Fruit fly (Drosophila melanogaster) whole organism, embryonic: ENCODE measurements around the gene Agpat2.

Experiments
- Atf3 ChIP-seq: fragments of 200-800 bp; sonication (Bioruptor generic); optimal IDR thresholded peaks from 3 replicates; lab custom pipeline; 2016; ENCODE audit warnings: missing biosample characterization, missing genetic modification characterization
- BtbVII ChIP-seq: fragments of 200-800 bp; sonication (Bioruptor generic); optimal IDR thresholded peaks from 3 replicates; lab custom pipeline; 2017; ENCODE audit warnings: missing biosample characterization, mild to moderate bottlenecking, missing genetic modification characterization
- CG1024 ChIP-seq: fragments of 200-800 bp; sonication (Bioruptor generic); IDR thresholded peaks from 2 replicates; pipeline ENCODE4 v1.3.6; 2022; ENCODE audit warnings: missing biosample characterization, missing genetic modification characterization
- CG10543 ChIP-seq: fragments of 200-800 bp; sonication (Bioruptor generic); optimal IDR thresholded peaks from 3 replicates; lab custom pipeline; 2017; ENCODE audit warnings: missing biosample characterization, mild to moderate bottlenecking, missing genetic modification characterization, moderate library complexity
- CG11504 ChIP-seq: fragments of 200-800 bp; sonication (Bioruptor generic); optimal IDR thresholded peaks from 3 replicates; lab custom pipeline; 2019; ENCODE audit warnings: missing biosample characterization, mild to moderate bottlenecking, missing genetic modification characterization, moderate library complexity
- CG13123 ChIP-seq: fragments of 200-800 bp; sonication (Bioruptor generic); optimal IDR thresholded peaks from 2 replicates; lab custom pipeline; 2016; ENCODE audit warnings: missing biosample characterization, missing genetic modification characterization
- CG14965 ChIP-seq: fragments of 200-800 bp; sonication (Bioruptor generic); optimal IDR thresholded peaks from 2 replicates; lab custom pipeline; 2016; ENCODE audit warnings: missing biosample characterization, missing genetic modification characterization, borderline replicate concordance
- CG15514 ChIP-seq: fragments of 200-800 bp; sonication (Bioruptor generic); optimal IDR thresholded peaks from 3 replicates; lab custom pipeline; 2017; ENCODE audit warnings: missing biosample characterization, missing genetic modification characterization, mild to moderate bottlenecking, moderate library complexity, missing genetic modification reagents
- CG17186 ChIP-seq: fragments of 200-800 bp; sonication (Bioruptor generic); optimal IDR thresholded peaks from 3 replicates; lab custom pipeline; 2017; ENCODE audit warnings: missing biosample characterization, missing genetic modification reagents, missing genetic modification characterization
- CG17802 ChIP-seq: fragments of 200-800 bp; sonication (Bioruptor generic); optimal IDR thresholded peaks from 2 replicates; lab custom pipeline; 2018; ENCODE audit warnings: missing biosample characterization, mild to moderate bottlenecking, missing genetic modification characterization, moderate library complexity
- CG30403 ChIP-seq: fragments of 200-800 bp; sonication (Bioruptor generic); optimal IDR thresholded peaks from 3 replicates; lab custom pipeline; 2016; ENCODE audit warnings: missing biosample characterization, missing genetic modification characterization
- CG6654 ChIP-seq: fragments of 200-800 bp; sonication (Bioruptor generic); optimal IDR thresholded peaks from 2 replicates; lab custom pipeline; 2017; ENCODE audit warnings: missing biosample characterization, mild to moderate bottlenecking, missing genetic modification characterization
- CG6689 ChIP-seq: fragments of 200-800 bp; sonication (Bioruptor generic); IDR thresholded peaks from 2 replicates; pipeline ENCODE4 v1.3.6; 2022; ENCODE audit warnings: missing biosample characterization, missing genetic modification characterization
- CG7372 ChIP-seq: fragments of 200-800 bp; sonication (Bioruptor generic); IDR thresholded peaks from 2 replicates; pipeline ENCODE4 v1.3.6; 2022; ENCODE audit warnings: missing biosample characterization, missing genetic modification characterization
- CG9215 ChIP-seq: fragments of 200-800 bp; sonication (Bioruptor generic); IDR thresholded peaks from 2 replicates; pipeline ENCODE4 v1.3.6; 2022; ENCODE audit warnings: missing biosample characterization, missing genetic modification characterization
- CrebB ChIP-seq: fragments of 200-800 bp; sonication (Bioruptor generic); optimal IDR thresholded peaks from 3 replicates; lab custom pipeline; 2018; ENCODE audit warnings: missing biosample characterization, mild to moderate bottlenecking, missing genetic modification characterization
- D ChIP-seq, 2 experiments: fragments of 200-800 bp in 1 of 2; fragments of >200 bp in 1 of 2; sonication (Bioruptor generic) in 1 of 2; optimal IDR thresholded peaks; 2 replicates in 1 of 2; 3 replicates in 1 of 2; lab custom pipeline; 2017; ENCODE audit warnings: mild to moderate bottlenecking in 1 of 2, missing biosample characterization in 1 of 2, missing genetic modification characterization in 1 of 2, missing genetic modification reagents in 1 of 2
- Dbx ChIP-seq: fragments of 200-800 bp; sonication (Bioruptor generic); IDR thresholded peaks from 3 replicates; pipeline ENCODE4 v1.3.6; 2022; ENCODE audit warnings: missing biosample characterization, missing genetic modification characterization
- Doc3 ChIP-seq: fragments of 200-800 bp; sonication (Bioruptor generic); IDR thresholded peaks from 3 replicates; pipeline ENCODE4 v1.3.6; 2022; ENCODE audit warnings: missing biosample characterization, missing genetic modification characterization; ENCODE audit not compliant: partially characterized antibody
- E2f1 ChIP-seq: fragments of 200-800 bp; sonication (Bioruptor generic); IDR thresholded peaks from 2 replicates; pipeline ENCODE4 v1.3.6; 2022; ENCODE audit warnings: missing biosample characterization, missing genetic modification characterization
- Fer1 ChIP-seq: fragments of 200-800 bp; sonication (Bioruptor generic); optimal IDR thresholded peaks from 2 replicates; lab custom pipeline; 2017; ENCODE audit warnings: missing biosample characterization, mild to moderate bottlenecking, missing genetic modification characterization
- HLH54F ChIP-seq: fragments of 200-800 bp; sonication (Bioruptor generic); optimal IDR thresholded peaks from 3 replicates; lab custom pipeline; 2016; ENCODE audit warnings: missing biosample characterization, missing genetic modification characterization
- Hand ChIP-seq: fragments of 200-800 bp; sonication (Bioruptor generic); optimal IDR thresholded peaks from 2 replicates; lab custom pipeline; 2017; ENCODE audit warnings: mild to moderate bottlenecking, missing biosample characterization, missing genetic modification reagents, missing genetic modification characterization
- HmgD ChIP-seq: fragments of 200-800 bp; sonication (Bioruptor generic); optimal IDR thresholded peaks from 3 replicates; lab custom pipeline; 2016; ENCODE audit warnings: missing biosample characterization, missing genetic modification characterization
- Kr ChIP-seq: fragments of 200-800 bp; sonication (Bioruptor generic); optimal IDR thresholded peaks from 2 replicates; lab custom pipeline; 2017; ENCODE audit warnings: missing biosample characterization, mild to moderate bottlenecking, missing genetic modification characterization
- Mad ChIP-seq: fragments of 200-800 bp; sonication (Bioruptor generic); optimal IDR thresholded peaks from 2 replicates; lab custom pipeline; 2016; ENCODE audit warnings: missing biosample characterization, missing genetic modification characterization
- Neu2 ChIP-seq: fragments of 200-800 bp; sonication (Bioruptor generic); optimal IDR thresholded peaks from 3 replicates; lab custom pipeline; 2016; ENCODE audit warnings: missing biosample characterization, missing genetic modification characterization, borderline replicate concordance
- Side ChIP-seq: fragments of 200-800 bp; sonication (Bioruptor generic); optimal IDR thresholded peaks from 2 replicates; lab custom pipeline; 2016; ENCODE audit warnings: missing biosample characterization, missing genetic modification characterization
- Sox100B ChIP-seq: fragments of 200-800 bp; sonication (Bioruptor generic); optimal IDR thresholded peaks from 3 replicates; lab custom pipeline; 2018; ENCODE audit warnings: missing biosample characterization, mild to moderate bottlenecking, missing genetic modification characterization
- Sry-β ChIP-seq: fragments of 200-800 bp; sonication (Bioruptor generic); optimal IDR thresholded peaks from 2 replicates; lab custom pipeline; 2018; ENCODE audit warnings: missing biosample characterization, mild to moderate bottlenecking, missing genetic modification characterization, moderate library complexity
- Tbp ChIP-seq: fragments of >200 bp; optimal IDR thresholded peaks from 2 replicates; lab custom pipeline; 2018; ENCODE audit warnings: missing biosample characterization, missing genetic modification characterization
- abd-A ChIP-seq: fragments of 200-800 bp; sonication (Bioruptor generic); optimal IDR thresholded peaks from 3 replicates; lab custom pipeline; 2019; ENCODE audit warnings: missing biosample characterization, mild to moderate bottlenecking, missing genetic modification characterization, moderate library complexity
- ac ChIP-seq: fragments of 200-800 bp; sonication (Bioruptor generic); optimal IDR thresholded peaks from 3 replicates; lab custom pipeline; 2017; ENCODE audit warnings: missing biosample characterization, mild to moderate bottlenecking, missing genetic modification characterization
- ash1 ChIP-seq: fragments of 200-800 bp; sonication (Bioruptor generic); optimal IDR thresholded peaks from 2 replicates; lab custom pipeline; 2018; ENCODE audit warnings: missing biosample characterization, mild to moderate bottlenecking, missing genetic modification characterization
- bab2 ChIP-seq: fragments of 200-800 bp; sonication (Bioruptor generic); optimal IDR thresholded peaks from 2 replicates; lab custom pipeline; 2016; ENCODE audit warnings: missing biosample characterization, missing genetic modification characterization
- dpn ChIP-seq, 2 experiments: fragments of 200-800 bp; sonication (Bioruptor generic); optimal IDR thresholded peaks; 3 replicates each; lab custom pipeline; 2016; ENCODE audit warnings: missing biosample characterization in 2 of 2, missing genetic modification characterization in 2 of 2
- ewg ChIP-seq: fragments of 200-800 bp; sonication (Bioruptor generic); optimal IDR thresholded peaks from 3 replicates; lab custom pipeline; 2017; ENCODE audit warnings: mild to moderate bottlenecking, missing biosample characterization, missing genetic modification reagents, missing genetic modification characterization
- gro ChIP-seq: fragments of 200-800 bp; sonication (Bioruptor generic); optimal IDR thresholded peaks from 2 replicates; lab custom pipeline; 2016; ENCODE audit warnings: missing biosample characterization, missing genetic modification characterization
- ind ChIP-seq: fragments of 200-800 bp; sonication (Bioruptor generic); optimal IDR thresholded peaks from 3 replicates; lab custom pipeline; 2016; ENCODE audit warnings: missing biosample characterization, missing genetic modification characterization
- lov ChIP-seq, 2 experiments: fragments of 200-800 bp in 1 of 2; fragments of >200 bp in 1 of 2; sonication (Bioruptor generic) in 1 of 2; IDR thresholded peaks in 1 of 2; optimal IDR thresholded peaks in 1 of 2; 2 replicates in 1 of 2; 3 replicates in 1 of 2; pipeline versions ENCODE4 v1.3.6 to Lab custom; 2017 to 2022; ENCODE audit warnings: missing biosample characterization in 1 of 2, missing genetic modification characterization in 1 of 2
- p53 ChIP-seq: fragments of 200-800 bp; sonication (Bioruptor generic); optimal IDR thresholded peaks from 2 replicates; lab custom pipeline; 2016; ENCODE audit warnings: missing biosample characterization, missing genetic modification characterization
- sens ChIP-seq: fragments of 200-800 bp; sonication (Bioruptor generic); peaks from one replicate; lab custom pipeline; 2016; ENCODE audit warnings: missing biosample characterization, missing genetic modification characterization
- sisA ChIP-seq: fragments of 200-800 bp; sonication (Bioruptor generic); IDR thresholded peaks from 2 replicates; pipeline ENCODE4 v1.3.6; 2022; ENCODE audit warnings: missing biosample characterization, missing genetic modification characterization
- sob ChIP-seq: fragments of 200-800 bp; sonication (Bioruptor generic); IDR thresholded peaks from 2 replicates; pipeline ENCODE4 v1.3.6; 2022; ENCODE audit warnings: missing biosample characterization, missing genetic modification characterization
- tll ChIP-seq, 2 experiments: fragments of 200-800 bp in 1 of 2; fragments of >200 bp in 1 of 2; sonication (Bioruptor generic) in 1 of 2; optimal IDR thresholded peaks; 2 replicates each; lab custom pipeline; 2017 to 2019; ENCODE audit warnings: missing biosample characterization in 2 of 2, missing genetic modification characterization in 2 of 2, mild to moderate bottlenecking in 1 of 2, moderate library complexity in 1 of 2
- tup ChIP-seq: fragments of 200-800 bp; sonication (Bioruptor generic); optimal IDR thresholded peaks from 2 replicates; lab custom pipeline; 2016; ENCODE audit warnings: missing biosample characterization, mild to moderate bottlenecking, missing genetic modification characterization, moderate library complexity
- tx ChIP-seq: fragments of 200-800 bp; sonication (Bioruptor generic); optimal IDR thresholded peaks from 2 replicates; lab custom pipeline; 2016; ENCODE audit warnings: missing biosample characterization, missing genetic modification characterization
- vnd ChIP-seq: fragments of 200-800 bp; sonication (Bioruptor generic); IDR thresholded peaks from 3 replicates; pipeline ENCODE4 v1.3.6; 2022; ENCODE audit warnings: missing biosample characterization, missing genetic modification characterization; ENCODE audit not compliant: partially characterized antibody
- wek ChIP-seq: fragments of 200-800 bp; sonication (Bioruptor generic); optimal IDR thresholded peaks from 3 replicates; lab custom pipeline; 2018; ENCODE audit warnings: missing biosample characterization, mild to moderate bottlenecking, missing genetic modification characterization, moderate library complexity

The Agpat2 gene

dm6 chr2L:8464107-8464582, 351 bp upstream of the Agpat2 start, which contains the start of gene prg (continued):
- TF ChIP-seq tll (GFP tag; optimal IDR thresholded peaks at IDR 0.05; lab: Kevin White, UChicago) (no peak), Atf3 (GFP tag; lab: Kevin White, UChicago) (peak; percentile 24), CG11504 (tag; lab: Kevin White, UChicago) (peak; percentile 79), Kr (GFP tag; lab: Kevin White, UChicago) (no peak), Neu2 (GFP tag; lab: Kevin White, UChicago) (no peak), CG17802 (no peak), gro (peak; percentile 73), abd-A (tag; lab: Kevin White, UChicago) (no peak), CG14965 (GFP tag; lab: Kevin White, UChicago) (no peak), CrebB (peak; percentile 43), bab2 (GFP tag; lab: Kevin White, UChicago) (peak; percentile 72), p53 (GFP tag; lab: Kevin White, UChicago) (no peak), CG1024 (GFP tag; lab: Robert Waterston, UW) (0 out of 2 replicates have a peak, but pooled peaks have one; percentile 18), lov (optimal IDR thresholded peaks at IDR 0.05; lab: Kevin White, UChicago) (no peak), lov (GFP tag; IDR thresholded peaks at IDR 0.05; lab: Robert Waterston, UW) (no peak), sob (peak; percentile 62), sens (peak; percentile 97), CG10543 (GFP tag; lab: Kevin White, UChicago) (peak; percentile 72), Side (GFP tag; lab: Kevin White, UChicago) (peak; percentile 65), CG15514 (peak; percentile 47), Hand (peak; percentile 51), Doc3 (GFP tag; lab: Robert Waterston, UW) (peak; percentile 98), ac (GFP tag; lab: Kevin White, UChicago) (no peak), wek (GFP tag; lab: Kevin White, UChicago) (no peak), tx (GFP tag; lab: Kevin White, UChicago) (peak; percentile 35), ash1 (GFP tag; lab: Kevin White, UChicago) (no peak), BtbVII (GFP tag; lab: Kevin White, UChicago) (peak; percentile 55), ewg (GFP tag; lab: Kevin White, UChicago) (peak; percentile 19), HLH54F (GFP tag; lab: Kevin White, UChicago) (peak; percentile 67), HmgD (GFP tag; lab: Kevin White, UChicago) (no peak), Tbp (GFP tag; lab: Kevin White, UChicago) (no peak), Dbx (GFP tag; lab: Robert Waterston, UW) (peak; percentile 81), CG6689 (GFP tag; lab: Robert Waterston, UW) (peak; percentile 51; the same call in 1 of the 2 replicates), CG17186 (GFP tag; lab: Kevin White, UChicago) (no peak), CG13123 (GFP tag; lab: Kevin White, UChicago) (peak; percentile 55), tup (peak; percentile 16), Sry-β (no peak), vnd (GFP tag; lab: Robert Waterston, UW) (peak; percentile 90), sisA (GFP tag; lab: Robert Waterston, UW) (peak; percentile 23; the same call in 1 of the 2 replicates), ind (peak; percentile 43), CG9215 (GFP tag; lab: Robert Waterston, UW) (0 out of 2 replicates have a peak, but pooled peaks have one; percentile 17), E2f1 (GFP tag; lab: Robert Waterston, UW) (peak; percentile 35; the same call in 1 of the 2 replicates), CG6654 (no peak), CG30403 (GFP tag; lab: Kevin White, UChicago) (peak; percentile 74), Fer1 (GFP tag; lab: Kevin White, UChicago) (peak; percentile 79), D (optimal IDR thresholded peaks at IDR 0.05; lab: Kevin White, UChicago) (no peak), D (GFP tag; optimal IDR thresholded peaks at IDR 0.05; lab: Kevin White, UChicago) (peak; percentile 17), CG7372 (peak; percentile 28; the same call in 1 of the 2 replicates), dpn (GFP tag; optimal IDR thresholded peaks at IDR 0.05; lab: Kevin White, UChicago) (peak; percentile 33 to 70), Mad (GFP tag; lab: Kevin White, UChicago) (peak; percentile 40), Sox100B (GFP tag; lab: Kevin White, UChicago) (peak; percentile 75)
